Worm (Caenorhabditis elegans) whole organism, midembryonic: ENCODE results near the gene mltn-11.

ENCODE experiments used
- T22C8.4 ChIP-seq: fragments of 200-800 bp; sonication (Bioruptor generic); IDR thresholded peaks from 2 replicates; pipeline ENCODE4 v1.3.6; 2022; ENCODE audit warnings: missing genetic modification characterization, missing compliant biosample characterization
- cog-1 ChIP-seq: sonication (generic microtip); optimal IDR thresholded peaks from 2 replicates; lab custom pipeline; 2016; ENCODE audit warnings: missing genetic modification characterization, missing compliant biosample characterization
- flt-1 ChIP-seq: fragments of 200-800 bp; sonication (Bioruptor generic); IDR thresholded peaks from 2 replicates; pipeline ENCODE4 v1.3.6; 2022; ENCODE audit warnings: missing genetic modification characterization, missing compliant biosample characterization
- klf-2 ChIP-seq: fragments of 200-800 bp; sonication (Bioruptor generic); conservative IDR thresholded peaks from 2 replicates; pipeline ENCODE4 v1.3.6; 2022; ENCODE audit warnings: missing genetic modification reagents, missing genetic modification characterization, missing compliant biosample characterization
- med-1 ChIP-seq: sonication (generic microtip); optimal IDR thresholded peaks from 2 replicates; lab custom pipeline; 2017; ENCODE audit warnings: missing genetic modification characterization, mild to moderate bottlenecking, missing compliant biosample characterization, antibody characterized with exemption, missing genetic modification reagents; ENCODE audit not compliant: insufficient read depth
- ref-1 ChIP-seq: fragments of 200-800 bp; sonication (Bioruptor generic); conservative IDR thresholded peaks from 2 replicates; pipeline ENCODE4 v1.3.6; 2022; ENCODE audit warnings: missing genetic modification reagents, missing genetic modification characterization, missing compliant biosample characterization
- tab-1 ChIP-seq: fragments of 200-800 bp; sonication (Bioruptor generic); IDR thresholded peaks from 2 replicates; pipeline ENCODE4 v1.3.6; 2022; ENCODE audit warnings: missing genetic modification characterization, missing compliant biosample characterization
- ztf-23 ChIP-seq: fragments of 200-800 bp; sonication (Bioruptor generic); IDR thresholded peaks from 2 replicates; pipeline ENCODE4 v1.3.6; 2022; ENCODE audit warnings: missing genetic modification reagents, missing genetic modification characterization, missing compliant biosample characterization
- ztf-29 ChIP-seq: fragments of 200-800 bp; sonication (Bioruptor generic); IDR thresholded peaks from 2 replicates; pipeline ENCODE4 v1.3.6; 2022; ENCODE audit warnings: missing genetic modification reagents, missing genetic modification characterization, missing compliant biosample characterization

DNA sequence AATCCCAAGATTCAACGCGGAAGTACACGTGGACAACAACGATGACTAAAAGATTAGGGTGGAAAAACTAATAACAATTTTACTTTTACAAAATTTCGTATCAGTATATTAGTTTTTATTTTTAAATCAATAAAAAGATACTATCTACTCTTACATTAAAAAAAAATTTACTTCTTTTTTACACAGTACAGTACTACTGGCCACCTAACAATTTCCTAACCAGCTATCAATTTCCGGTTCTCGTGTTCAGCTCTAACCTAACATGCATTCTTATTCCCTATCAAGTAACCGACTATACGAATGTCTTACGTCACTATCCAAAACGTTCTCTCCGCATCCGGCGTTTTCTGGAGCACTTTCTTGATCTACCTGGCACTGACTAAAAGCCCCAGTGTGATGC, 6.4 kb upstream of the mltn-11 start, which contains the start of gene srd-21:
- TF ChIP-seq ref-1 (GFP tag; lab: Robert Waterston, UW) (no peak), ztf-23 (no peak), tab-1 (GFP tag; lab: Robert Waterston, UW) (no peak), klf-2 (GFP tag; lab: Robert Waterston, UW) (no peak), ztf-29 (no peak), flt-1 (GFP tag; lab: Robert Waterston, UW) (no peak), med-1 (GFP tag; lab: Kevin White, UChicago) (no peak), cog-1 (tag; lab: Kevin White, UChicago) (no peak), T22C8.4 (no peak)
